Fruit fly (Drosophila melanogaster) S2 (cell line): Measurements from ENCODE around the gene CG33640.

Experiments
- CG8478 ChIP-seq: fragments of >200 bp; optimal IDR thresholded peaks from 2 replicates; lab custom pipeline; 2018
- CTCF ChIP-seq, 2 experiments: fragments of >200 bp; optimal IDR thresholded peaks; 2 replicates each; lab custom pipeline; 2018

Gene CG33640

dm6 chr2L:13527541-13527940 lies at the start of gene CG33640:
TSS of gene CG33640 (plus strand) at chr2L:13527841.
- TF ChIP-seq CTCF (optimal IDR thresholded peaks at IDR 0.05; lab: Kevin White, UChicago) (no peak), CG8478 (lab: Kevin White, UChicago) (no peak)

dm6 chr2L:13482258-13482657 lies 45.4 kb upstream of the CG33640 start:
- TF ChIP-seq CTCF (optimal IDR thresholded peaks at IDR 0.05; lab: Kevin White, UChicago) (no peak), CG8478 (lab: Kevin White, UChicago) (no peak)

- no peak for TF ChIP-seq CTCF (optimal IDR thresholded peaks at IDR 0.05; lab: Kevin White, UChicago)
- no peak for TF ChIP-seq CG8478 (lab: Kevin White, UChicago)
These were observed 29.7 kb upstream of the CG33640 start for dm6 chr2L:13497915-13498314.

dm6 chr2L:13500416-13500815 lies 27.2 kb upstream of the CG33640 start:
- TF ChIP-seq CG8478 (lab: Kevin White, UChicago) = no peak
- peak; percentile 73 to 90 for TF ChIP-seq CTCF (optimal IDR thresholded peaks at IDR 0.05; lab: Kevin White, UChicago)

- TF ChIP-seq CG8478 (lab: Kevin White, UChicago) (no peak), CTCF (optimal IDR thresholded peaks at IDR 0.05; lab: Kevin White, UChicago) (no peak)
These were observed 18.0 kb upstream of the CG33640 start for dm6 chr2L:13509533-13510240.

- TF ChIP-seq CG8478 (lab: Kevin White, UChicago) = no peak
- TF ChIP-seq CTCF (optimal IDR thresholded peaks at IDR 0.05; lab: Kevin White, UChicago) = no peak
These were observed 16.5 kb upstream of the CG33640 start for dm6 chr2L:13510870-13511867.

dm6 chr2L:13512182-13513032 lies 15.2 kb upstream of the CG33640 start:
- TF ChIP-seq CG8478 (lab: Kevin White, UChicago) (no peak), CTCF (optimal IDR thresholded peaks at IDR 0.05; lab: Kevin White, UChicago) (no peak)

- TF ChIP-seq CG8478 (lab: Kevin White, UChicago) (no peak), CTCF (optimal IDR thresholded peaks at IDR 0.05; lab: Kevin White, UChicago) (no peak)
These were observed 14.7 kb upstream of the CG33640 start for dm6 chr2L:13513033-13513330.

dm6 chr2L:13513331-13514261 lies 14.0 kb upstream of the CG33640 start:
- no peak for TF ChIP-seq CTCF (optimal IDR thresholded peaks at IDR 0.05; lab: Kevin White, UChicago)

- no peak for TF ChIP-seq CTCF (optimal IDR thresholded peaks at IDR 0.05; lab: Kevin White, UChicago)
- TF ChIP-seq CG8478 (lab: Kevin White, UChicago) = no peak
These were observed 13.2 kb upstream of the CG33640 start for dm6 chr2L:13514262-13514937.

- no peak for TF ChIP-seq CG8478 (lab: Kevin White, UChicago)
- no peak for TF ChIP-seq CTCF (optimal IDR thresholded peaks at IDR 0.05; lab: Kevin White, UChicago)
These were observed 12.5 kb upstream of the CG33640 start for dm6 chr2L:13514945-13515687.

dm6 chr2L:13515688-13516037 lies 12.0 kb upstream of the CG33640 start:
- no peak for TF ChIP-seq CG8478 (lab: Kevin White, UChicago)
- no peak for TF ChIP-seq CTCF (optimal IDR thresholded peaks at IDR 0.05; lab: Kevin White, UChicago)
